Worm (Caenorhabditis elegans) whole organism, mixed stage, embryonic: ENCODE measurements around the gene Y37E11AL.9.

Experiments used
- blmp-1 ChIP-seq: fragments of 150-350 bp; optimal IDR thresholded peaks from 2 replicates; lab custom pipeline; 2014; ENCODE audit warnings: missing biosample characterization, missing genetic modification characterization
- nhr-28 ChIP-seq: fragments of 150-350 bp; optimal IDR thresholded peaks from 2 replicates; lab custom pipeline; 2014; ENCODE audit warnings: missing biosample characterization, missing genetic modification characterization
- nhr-76 ChIP-seq: sonication (generic microtip); optimal IDR thresholded peaks from 2 replicates; lab custom pipeline; 2017; ENCODE audit warnings: missing biosample characterization, missing genetic modification characterization
- pha-4 ChIP-seq: fragments of 150-350 bp; optimal IDR thresholded peaks from 2 replicates; lab custom pipeline; 2018; ENCODE audit warnings: missing biosample characterization, missing genetic modification reagents, missing genetic modification characterization
- unc-62 ChIP-seq: fragments of 150-350 bp; optimal IDR thresholded peaks from 2 replicates; lab custom pipeline; 2014; ENCODE audit warnings: missing biosample characterization, missing genetic modification reagents, missing genetic modification characterization

- TF ChIP-seq blmp-1 (no peak), nhr-28 (tag; lab: Kevin White, UChicago) (no peak), pha-4 (tag; lab: Kevin White, UChicago) (no peak), nhr-76 (tag; lab: Kevin White, UChicago) (no peak), unc-62 (GFP tag; lab: Kevin White, UChicago) (no peak)
Measured at ce11 chrIV:3654823-3655222, 45.6 kb downstream of the Y37E11AL.9 start.
